Worm (Caenorhabditis elegans) whole organism, midembryonic: ENCODE data around the gene fbxa-1.

Experiments used
- cog-1 ChIP-seq: sonication (generic microtip); optimal IDR thresholded peaks from 2 replicates; lab custom pipeline; 2016; ENCODE audit warnings: missing genetic modification characterization, missing compliant biosample characterization
- flt-1 ChIP-seq: fragments of 200-800 bp; sonication (Bioruptor generic); IDR thresholded peaks from 2 replicates; pipeline ENCODE4 v1.3.6; 2022; ENCODE audit warnings: missing genetic modification characterization, missing compliant biosample characterization
- klf-2 ChIP-seq: fragments of 200-800 bp; sonication (Bioruptor generic); conservative IDR thresholded peaks from 2 replicates; pipeline ENCODE4 v1.3.6; 2022; ENCODE audit warnings: missing genetic modification reagents, missing genetic modification characterization, missing compliant biosample characterization
- ref-1 ChIP-seq: fragments of 200-800 bp; sonication (Bioruptor generic); conservative IDR thresholded peaks from 2 replicates; pipeline ENCODE4 v1.3.6; 2022; ENCODE audit warnings: missing genetic modification reagents, missing genetic modification characterization, missing compliant biosample characterization
- ztf-29 ChIP-seq: fragments of 200-800 bp; sonication (Bioruptor generic); IDR thresholded peaks from 2 replicates; pipeline ENCODE4 v1.3.6; 2022; ENCODE audit warnings: missing genetic modification reagents, missing genetic modification characterization, missing compliant biosample characterization

DNA sequence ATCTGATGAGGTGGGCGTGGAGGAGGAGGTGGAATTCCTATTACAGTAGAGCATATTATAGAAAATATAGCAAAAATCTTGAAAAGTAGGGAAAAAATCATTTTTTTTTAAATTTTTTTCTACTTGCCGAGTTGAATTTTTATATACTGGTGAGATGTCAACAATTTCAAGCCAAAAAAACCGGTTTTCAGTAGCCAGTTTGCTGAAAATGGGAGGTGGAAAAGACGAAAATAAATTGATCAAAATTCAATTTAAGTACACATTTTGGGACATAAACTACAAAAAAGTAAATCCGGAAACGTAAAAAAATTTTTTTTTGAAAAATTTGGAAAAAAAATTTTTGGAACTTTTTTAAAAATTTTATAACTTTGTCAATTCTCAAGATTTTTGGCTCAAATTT is 28.5 kb downstream of the fbxa-1 start, which contains the start of gene Y54F10BM.23:
- TF ChIP-seq klf-2 (GFP tag; lab: Robert Waterston, UW) (no peak), ref-1 (GFP tag; lab: Robert Waterston, UW) (no peak), flt-1 (GFP tag; lab: Robert Waterston, UW) (no peak), cog-1 (tag; lab: Kevin White, UChicago) (no peak), ztf-29 (GFP tag; lab: Robert Waterston, UW) (no peak)
